Worm (Caenorhabditis elegans) whole organism, mixed stage, embryonic: Measurements from ENCODE around the gene spp-24.

Source experiments
- mls-2 ChIP-seq: sonication (generic microtip); optimal IDR thresholded peaks from 2 replicates; lab custom pipeline; 2016; ENCODE audit warnings: mild to moderate bottlenecking, missing genetic modification characterization, moderate library complexity, missing compliant biosample characterization
- nhr-12 ChIP-seq: fragments of 150-350 bp; optimal IDR thresholded peaks from 2 replicates; lab custom pipeline; 2014; ENCODE audit warnings: missing biosample characterization, missing genetic modification characterization
- nhr-237 ChIP-seq: fragments of 150-350 bp; optimal IDR thresholded peaks from 2 replicates; lab custom pipeline; 2014; ENCODE audit warnings: missing biosample characterization, missing genetic modification characterization
- nhr-28 ChIP-seq: fragments of 150-350 bp; optimal IDR thresholded peaks from 2 replicates; lab custom pipeline; 2014; ENCODE audit warnings: missing biosample characterization, missing genetic modification characterization
- snpc-4 ChIP-seq: fragments of 150-350 bp; optimal IDR thresholded peaks from 2 replicates; lab custom pipeline; 2014; ENCODE audit warnings: missing biosample characterization, missing genetic modification characterization
- unc-39 ChIP-seq: fragments of 150-350 bp; optimal IDR thresholded peaks from 2 replicates; lab custom pipeline; 2014; ENCODE audit warnings: missing biosample characterization, missing genetic modification characterization
- unc-62 ChIP-seq: fragments of 150-350 bp; optimal IDR thresholded peaks from 2 replicates; lab custom pipeline; 2014; ENCODE audit warnings: missing biosample characterization, missing genetic modification reagents, missing genetic modification characterization
- ztf-11 ChIP-seq: fragments of 150-350 bp; optimal IDR thresholded peaks from 2 replicates; lab custom pipeline; 2014; ENCODE audit warnings: missing biosample characterization, missing genetic modification characterization

- TF ChIP-seq mls-2 (tag; lab: Kevin White, UChicago) (no peak), snpc-4 (tag; lab: Kevin White, UChicago) (no peak), nhr-28 (tag; lab: Kevin White, UChicago) (no peak), nhr-12 (tag; lab: Kevin White, UChicago) (no peak), ztf-11 (tag; lab: Kevin White, UChicago) (no peak), unc-62 (no peak), unc-39 (tag; lab: Kevin White, UChicago) (no peak), nhr-237 (tag; lab: Kevin White, UChicago) (no peak)
Measured at ce11 chrII:57370-57769, 18.0 kb upstream of the spp-24 start, which contains the start of gene ascc-1.
